Worm (Caenorhabditis elegans) whole organism, midembryonic: ENCODE measurements around the gene Y75B7B.1.

ENCODE experiments used
- T22C8.4 ChIP-seq: fragments of 200-800 bp; sonication (Bioruptor generic); IDR thresholded peaks from 2 replicates; pipeline ENCODE4 v1.3.6; 2022; ENCODE audit warnings: missing genetic modification characterization, missing compliant biosample characterization
- cog-1 ChIP-seq: sonication (generic microtip); optimal IDR thresholded peaks from 2 replicates; lab custom pipeline; 2016; ENCODE audit warnings: missing genetic modification characterization, missing compliant biosample characterization
- flt-1 ChIP-seq: fragments of 200-800 bp; sonication (Bioruptor generic); IDR thresholded peaks from 2 replicates; pipeline ENCODE4 v1.3.6; 2022; ENCODE audit warnings: missing genetic modification characterization, missing compliant biosample characterization
- klf-2 ChIP-seq: fragments of 200-800 bp; sonication (Bioruptor generic); conservative IDR thresholded peaks from 2 replicates; pipeline ENCODE4 v1.3.6; 2022; ENCODE audit warnings: missing genetic modification reagents, missing genetic modification characterization, missing compliant biosample characterization
- med-1 ChIP-seq: sonication (generic microtip); optimal IDR thresholded peaks from 2 replicates; lab custom pipeline; 2017; ENCODE audit warnings: missing genetic modification characterization, mild to moderate bottlenecking, missing compliant biosample characterization, antibody characterized with exemption, missing genetic modification reagents; ENCODE audit not compliant: insufficient read depth
- ref-1 ChIP-seq: fragments of 200-800 bp; sonication (Bioruptor generic); conservative IDR thresholded peaks from 2 replicates; pipeline ENCODE4 v1.3.6; 2022; ENCODE audit warnings: missing genetic modification reagents, missing genetic modification characterization, missing compliant biosample characterization
- tab-1 ChIP-seq: fragments of 200-800 bp; sonication (Bioruptor generic); IDR thresholded peaks from 2 replicates; pipeline ENCODE4 v1.3.6; 2022; ENCODE audit warnings: missing genetic modification characterization, missing compliant biosample characterization
- ztf-23 ChIP-seq: fragments of 200-800 bp; sonication (Bioruptor generic); IDR thresholded peaks from 2 replicates; pipeline ENCODE4 v1.3.6; 2022; ENCODE audit warnings: missing genetic modification reagents, missing genetic modification characterization, missing compliant biosample characterization
- ztf-29 ChIP-seq: fragments of 200-800 bp; sonication (Bioruptor generic); IDR thresholded peaks from 2 replicates; pipeline ENCODE4 v1.3.6; 2022; ENCODE audit warnings: missing genetic modification reagents, missing genetic modification characterization, missing compliant biosample characterization

The Y75B7B.1 gene

ce11 chrV:1317869-1318354, 47.2 kb downstream of the Y75B7B.1 start, which contains the start of gene F16B3.3:
F16B3.3 (minus strand) TSS chrV:1317919.
- TF ChIP-seq T22C8.4 (GFP tag; lab: Robert Waterston, UW) (no peak), flt-1 (GFP tag; lab: Robert Waterston, UW) (no peak), cog-1 (tag; lab: Kevin White, UChicago) (no peak), klf-2 (GFP tag; lab: Robert Waterston, UW) (no peak), ztf-29 (GFP tag; lab: Robert Waterston, UW) (no peak)

DNA sequence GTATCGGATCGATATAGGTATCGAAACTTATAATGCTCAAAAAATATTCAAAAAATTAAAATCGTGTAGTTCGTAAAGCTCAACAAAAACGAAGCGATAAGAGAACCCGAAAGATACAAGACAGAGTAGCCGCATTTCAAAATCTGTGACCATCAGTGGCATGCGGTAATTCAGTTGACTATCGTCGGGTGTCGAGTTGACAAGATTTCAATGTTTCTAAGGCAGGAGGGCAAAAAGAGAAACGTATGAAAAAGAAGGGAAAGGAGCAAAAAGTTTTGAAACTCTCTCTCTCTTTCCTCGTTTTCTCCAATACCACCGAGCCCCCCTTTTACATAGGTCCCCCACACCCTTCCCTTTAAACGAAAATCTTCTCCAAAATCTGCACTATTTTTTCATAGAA, 51.1 kb downstream of the Y75B7B.1 start:
- TF ChIP-seq cog-1 (tag; lab: Kevin White, UChicago) (no peak), ztf-29 (GFP tag; lab: Robert Waterston, UW) (no peak), flt-1 (GFP tag; lab: Robert Waterston, UW) (no peak), T22C8.4 (GFP tag; lab: Robert Waterston, UW) (no peak), ref-1 (no peak), med-1 (no peak), klf-2 (GFP tag; lab: Robert Waterston, UW) (no peak), ztf-23 (no peak), tab-1 (GFP tag; lab: Robert Waterston, UW) (no peak)
